Fruit fly (Drosophila melanogaster): Measurements from ENCODE around the gene CG34456.

CG34456 gene

DNA sequence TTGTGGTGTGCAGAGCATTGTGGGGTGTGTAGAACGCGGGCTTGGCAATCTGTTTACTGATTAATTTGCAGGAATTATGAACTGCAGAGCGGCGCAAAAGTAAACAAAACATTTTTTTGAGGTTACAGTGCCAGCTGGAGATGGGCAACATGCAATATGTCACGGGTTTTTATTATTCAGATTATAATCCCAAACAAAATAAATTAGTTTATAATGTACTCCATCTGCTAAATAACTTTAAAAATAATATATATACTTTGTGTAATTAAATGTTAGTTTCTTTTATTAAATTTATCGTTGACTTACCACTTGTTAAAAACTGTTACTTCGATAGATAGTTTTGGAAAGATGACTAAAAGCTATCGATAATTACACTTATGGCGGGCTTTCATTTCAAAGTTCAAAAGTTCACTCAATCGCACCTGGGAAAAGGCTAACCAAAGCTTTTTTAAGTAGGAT is 9.0 kb downstream of the CG34456 start, which contains the start of gene Fdx1 (continued):
- TF ChIP-seq BtbVII (GFP tag; optimal IDR thresholded peaks at IDR 0.05) (peak; percentile 26), Aef1 (GFP tag; IDR thresholded peaks at IDR 0.05) (peak; percentile 68), Hr51 (GFP tag; optimal IDR thresholded peaks at IDR 0.05) (peak in 1 of 2 experiments; percentile 51), ind (GFP tag; optimal IDR thresholded peaks at IDR 0.05) (peak; percentile 47), HLH54F (GFP tag; optimal IDR thresholded peaks at IDR 0.05) (no peak), jumu (GFP tag; optimal IDR thresholded peaks at IDR 0.05) (no peak), CG7556 (GFP tag; optimal IDR thresholded peaks at IDR 0.05) (peak; percentile 8), Six4 (GFP tag; optimal IDR thresholded peaks at IDR 0.05) (peak; percentile 11), CG34376 (GFP tag; optimal IDR thresholded peaks at IDR 0.05) (peak; percentile 10), CG12744 (GFP tag; optimal IDR thresholded peaks at IDR 0.05) (no peak), CG12104 (GFP tag; optimal IDR thresholded peaks at IDR 0.05) (no peak), Dp (GFP tag; optimal IDR thresholded peaks at IDR 0.05) (peak; percentile 85), B-H1 (GFP tag; IDR thresholded peaks at IDR 0.05) (no peak), sob (GFP tag; IDR thresholded peaks at IDR 0.05) (0 out of 2 replicates have a peak, but pooled peaks have one; percentile 48), CG17829 (tag; optimal IDR thresholded peaks at IDR 0.05) (peak; percentile 21), gem (tag; optimal IDR thresholded peaks at IDR 0.05) (peak; percentile 67), CG9932 (GFP tag; IDR thresholded peaks at IDR 0.05) (peak; percentile 71), H15 (GFP tag; IDR thresholded peaks at IDR 0.05) (0 out of 3 replicates have a peak, but pooled peaks have one; percentile 41), mam (GFP tag; optimal IDR thresholded peaks at IDR 0.05) (peak; percentile 25), chif (GFP tag; optimal IDR thresholded peaks at IDR 0.05) (no peak), odd (GFP tag; optimal IDR thresholded peaks at IDR 0.05) (no peak), kah (GFP tag; optimal IDR thresholded peaks at IDR 0.05) (no peak), hth (optimal IDR thresholded peaks at IDR 0.05) (no peak), CG15514 (GFP tag; optimal IDR thresholded peaks at IDR 0.05) (peak; percentile 64), CG32772 (GFP tag; IDR thresholded peaks at IDR 0.05) (no peak; the same call in 1 of the 2 replicates), CG3847 (GFP tag; IDR thresholded peaks at IDR 0.05) (peak; percentile 36), zfh2 (GFP tag; optimal IDR thresholded peaks at IDR 0.05) (peak; percentile 12), chinmo (GFP tag; IDR thresholded peaks at IDR 0.05; ENCODE audit: partially characterized antibody) (no peak), CG3995 (GFP tag; optimal IDR thresholded peaks at IDR 0.05) (peak; percentile 97), pan (optimal IDR thresholded peaks at IDR 0.05) (no peak), pan (GFP tag; optimal IDR thresholded peaks at IDR 0.05 in 1 of 2, IDR thresholded peaks at IDR 0.05 in 1 of 2) (peak in 1 of 2 experiments; percentile 15), CG10147 (GFP tag; optimal IDR thresholded peaks at IDR 0.05) (peak; percentile 46), HLH4C (GFP tag; IDR thresholded peaks at IDR 0.05; ENCODE audit: partially characterized antibody) (peak; percentile 73), Hsf (GFP tag; optimal IDR thresholded peaks at IDR 0.05) (peak; percentile 8), CG13287 (GFP tag; IDR thresholded peaks at IDR 0.05; ENCODE audit: partially characterized antibody) (peak; percentile 81), D19B (GFP tag; optimal IDR thresholded peaks at IDR 0.05) (no peak), hb (GFP tag; IDR thresholded peaks at IDR 0.05; ENCODE audit: partially characterized antibody) (no peak), usp (GFP tag; optimal IDR thresholded peaks at IDR 0.05) (no peak), sna (GFP tag; IDR thresholded peaks at IDR 0.05; ENCODE audit: partially characterized antibody) (peak; percentile 77), sd (tag; optimal IDR thresholded peaks at IDR 0.05) (no peak), sqz (GFP tag; optimal IDR thresholded peaks at IDR 0.05) (peak; percentile 80), pho (GFP tag; optimal IDR thresholded peaks at IDR 0.05) (no peak), crol (GFP tag; IDR thresholded peaks at IDR 0.05) (no peak), CG15479 (GFP tag; optimal IDR thresholded peaks at IDR 0.05) (no peak), bigmax (GFP tag; optimal IDR thresholded peaks at IDR 0.05) (peak; percentile 97), Neu2 (GFP tag; optimal IDR thresholded peaks at IDR 0.05; ENCODE audit: borderline replicate concordance) (no peak), Gsc (GFP tag; IDR thresholded peaks at IDR 0.05) (no peak), unpg (GFP tag; optimal IDR thresholded peaks at IDR 0.05) (peak; percentile 44), inv (GFP tag; IDR thresholded peaks at IDR 0.05; ENCODE audit: partially characterized antibody) (peak; percentile 37; the same call in 1 of the 2 replicates), Dref (GFP tag; IDR thresholded peaks at IDR 0.05) (peak; percentile 66), nerfin-1 (tag; optimal IDR thresholded peaks at IDR 0.05) (no peak)

Measured in whole organism, embryonic.